Worm (Caenorhabditis elegans) whole organism, L4 larva: ENCODE data around the gene pqn-68.

Experiments
- F37D6.2 ChIP-seq: sonication (generic microtip); optimal IDR thresholded peaks from 2 replicates; lab custom pipeline; 2016; ENCODE audit warnings: mild to moderate bottlenecking, missing genetic modification characterization, missing compliant biosample characterization
- nhr-76 ChIP-seq: fragments of 150-350 bp; optimal IDR thresholded peaks from 2 replicates; lab custom pipeline; 2014; ENCODE audit warnings: missing biosample characterization, missing genetic modification characterization
- pha-4 ChIP-seq, 2 experiments: fragments of 150-350 bp in 1 of 2; fragments of 200-800 bp in 1 of 2; sonication (Bioruptor generic) in 1 of 2; IDR thresholded peaks in 1 of 2; optimal IDR thresholded peaks in 1 of 2; 2 replicates each; pipeline versions ENCODE4 v1.3.6 to Lab custom; 2014 to 2022; ENCODE audit warnings: missing genetic modification characterization in 2 of 2, missing genetic modification reagents in 2 of 2, missing biosample characterization in 1 of 2, missing compliant biosample characterization in 1 of 2

- TF ChIP-seq F37D6.2 (tag; lab: Kevin White, UChicago), result no peak
- TF ChIP-seq pha-4 (GFP tag; IDR thresholded peaks at IDR 0.05; lab: Robert Waterston, UW), result no peak
- TF ChIP-seq pha-4 (tag; optimal IDR thresholded peaks at IDR 0.05; lab: Kevin White, UChicago), result no peak
- no peak for TF ChIP-seq nhr-76
Observed at ce11 chrV:12928929-12929532, 23.4 kb upstream of the pqn-68 start, which contains the start of gene T16G1.2.
